Fruit fly (Drosophila melanogaster) whole organism, embryonic: ENCODE results near the gene SCAR.

Source experiments
- CG10431 ChIP-seq: fragments of 200-800 bp; sonication (Bioruptor generic); optimal IDR thresholded peaks from 3 replicates; lab custom pipeline; 2018; ENCODE audit warnings: missing biosample characterization, mild to moderate bottlenecking, missing genetic modification characterization
- CG12299 ChIP-seq: fragments of 200-800 bp; sonication (Bioruptor generic); optimal IDR thresholded peaks from 2 replicates; lab custom pipeline; 2018; ENCODE audit warnings: missing biosample characterization, mild to moderate bottlenecking, missing genetic modification characterization
- CG12769 ChIP-seq: fragments of 200-800 bp; sonication (Bioruptor generic); optimal IDR thresholded peaks from 2 replicates; lab custom pipeline; 2019; ENCODE audit warnings: missing biosample characterization, mild to moderate bottlenecking, missing genetic modification characterization, moderate library complexity
- CG13287 ChIP-seq: fragments of 200-800 bp; sonication (Bioruptor generic); IDR thresholded peaks from 2 replicates; pipeline ENCODE4 v1.3.6; 2022; ENCODE audit warnings: missing biosample characterization, missing genetic modification characterization; ENCODE audit not compliant: partially characterized antibody
- CG15514 ChIP-seq: fragments of 200-800 bp; sonication (Bioruptor generic); optimal IDR thresholded peaks from 3 replicates; lab custom pipeline; 2017; ENCODE audit warnings: missing biosample characterization, missing genetic modification characterization, mild to moderate bottlenecking, moderate library complexity, missing genetic modification reagents
- CG17612 ChIP-seq: fragments of 200-800 bp; sonication (Bioruptor generic); IDR thresholded peaks from 2 replicates; pipeline ENCODE4 v1.3.6; 2022; ENCODE audit warnings: missing biosample characterization, missing genetic modification characterization
- CG17829 ChIP-seq: fragments of 200-800 bp; optimal IDR thresholded peaks from 2 replicates; lab custom pipeline; 2019; ENCODE audit warnings: missing biosample characterization, mild to moderate bottlenecking, missing genetic modification characterization, moderate library complexity
- CG18599 ChIP-seq: fragments of 200-800 bp; sonication (Bioruptor generic); optimal IDR thresholded peaks from 3 replicates; lab custom pipeline; 2017; ENCODE audit warnings: missing biosample characterization, missing genetic modification characterization, mild to moderate bottlenecking, moderate library complexity, missing genetic modification reagents
- CG2875 ChIP-seq: fragments of 200-800 bp; sonication (Bioruptor generic); optimal IDR thresholded peaks from 2 replicates; lab custom pipeline; 2017; ENCODE audit warnings: missing biosample characterization, mild to moderate bottlenecking, missing genetic modification characterization, missing genetic modification reagents
- CG3281 ChIP-seq: fragments of 200-800 bp; sonication (Bioruptor generic); optimal IDR thresholded peaks from 3 replicates; lab custom pipeline; 2017; ENCODE audit warnings: missing biosample characterization, mild to moderate bottlenecking, missing genetic modification characterization
- CG3726 ChIP-seq: fragments of 200-800 bp; sonication (Bioruptor generic); IDR thresholded peaks from 3 replicates; pipeline ENCODE4, ENCODE4 v1.3.6; 2022; ENCODE audit warnings: missing biosample characterization, missing genetic modification characterization
- CG3847 ChIP-seq: fragments of 200-800 bp; sonication (Bioruptor generic); IDR thresholded peaks from 2 replicates; pipeline ENCODE4 v1.3.6; 2022; ENCODE audit warnings: missing biosample characterization, missing genetic modification characterization
- CG4617 ChIP-seq: fragments of 200-800 bp; sonication (Bioruptor generic); optimal IDR thresholded peaks from 3 replicates; lab custom pipeline; 2016; ENCODE audit warnings: missing biosample characterization, missing genetic modification characterization, borderline replicate concordance
- CG7928 ChIP-seq: fragments of 200-800 bp; sonication (Bioruptor generic); optimal IDR thresholded peaks from 2 replicates; lab custom pipeline; 2017; ENCODE audit warnings: missing biosample characterization, mild to moderate bottlenecking, missing genetic modification characterization
- CG8924 ChIP-seq: fragments of 200-800 bp; optimal IDR thresholded peaks from 3 replicates; lab custom pipeline; 2019; ENCODE audit warnings: missing biosample characterization, mild to moderate bottlenecking, missing genetic modification characterization, moderate library complexity
- CkIIα-i1 ChIP-seq: fragments of 200-800 bp; sonication (Bioruptor generic); IDR thresholded peaks from 2 replicates; pipeline ENCODE4 v1.3.6; 2022; ENCODE audit warnings: missing biosample characterization, missing genetic modification characterization
- CoRest ChIP-seq: fragments of 200-800 bp; sonication (Bioruptor generic); optimal IDR thresholded peaks from 3 replicates; lab custom pipeline; 2018; ENCODE audit warnings: missing biosample characterization, mild to moderate bottlenecking, missing genetic modification characterization, moderate library complexity
- Dip2 ChIP-seq: fragments of 200-800 bp; sonication (Bioruptor generic); IDR thresholded peaks from 2 replicates; pipeline ENCODE4 v1.3.6; 2022; ENCODE audit warnings: missing biosample characterization, missing genetic modification characterization
- Doc3 ChIP-seq: fragments of 200-800 bp; sonication (Bioruptor generic); IDR thresholded peaks from 3 replicates; pipeline ENCODE4 v1.3.6; 2022; ENCODE audit warnings: missing biosample characterization, missing genetic modification characterization; ENCODE audit not compliant: partially characterized antibody
- Elba2 ChIP-seq: fragments of 200-800 bp; sonication (Bioruptor generic); optimal IDR thresholded peaks from 3 replicates; lab custom pipeline; 2016; ENCODE audit warnings: missing biosample characterization, missing genetic modification characterization
- Ets65A ChIP-seq: fragments of 200-800 bp; sonication (Bioruptor generic); peaks from one replicate; lab custom pipeline; 2016; ENCODE audit warnings: missing biosample characterization, missing genetic modification characterization
- Fer1 ChIP-seq: fragments of 200-800 bp; sonication (Bioruptor generic); optimal IDR thresholded peaks from 2 replicates; lab custom pipeline; 2017; ENCODE audit warnings: missing biosample characterization, mild to moderate bottlenecking, missing genetic modification characterization
- Hr3 ChIP-seq: fragments of 200-800 bp; sonication (Bioruptor generic); optimal IDR thresholded peaks from 3 replicates; lab custom pipeline; 2016; ENCODE audit warnings: missing biosample characterization, missing genetic modification characterization
- Lhr ChIP-seq: fragments of 200-800 bp; sonication (Bioruptor generic); optimal IDR thresholded peaks from 3 replicates; lab custom pipeline; 2017; ENCODE audit warnings: mild to moderate bottlenecking, missing biosample characterization, missing genetic modification reagents, missing genetic modification characterization
- Trl ChIP-seq, 3 experiments: fragments of >200 bp in 2 of 3; fragments of 200-800 bp in 1 of 3; sonication (Bioruptor generic) in 1 of 3; optimal IDR thresholded peaks; 2 replicates in 1 of 3; 3 replicates in 2 of 3; lab custom pipeline; 2016 to 2017; ENCODE audit warnings: missing biosample characterization in 1 of 3, missing genetic modification characterization in 1 of 3
- ase ChIP-seq: fragments of 200-800 bp; sonication (Bioruptor generic); IDR thresholded peaks from 3 replicates; pipeline ENCODE4 v1.3.6; 2022; ENCODE audit warnings: missing biosample characterization, missing genetic modification characterization
- disco-r ChIP-seq: fragments of 200-800 bp; sonication (Bioruptor generic); optimal IDR thresholded peaks from 2 replicates; lab custom pipeline; 2016; ENCODE audit warnings: missing biosample characterization, missing genetic modification characterization
- exex ChIP-seq: fragments of 200-800 bp; sonication (Bioruptor generic); optimal IDR thresholded peaks from 4 replicates; lab custom pipeline; 2018; ENCODE audit warnings: missing biosample characterization, mild to moderate bottlenecking, missing genetic modification characterization, moderate library complexity
- grau ChIP-seq: fragments of 200-800 bp; optimal IDR thresholded peaks from 3 replicates; lab custom pipeline; 2019; ENCODE audit warnings: missing biosample characterization, mild to moderate bottlenecking, missing genetic modification characterization, moderate library complexity
- ken ChIP-seq: fragments of 200-800 bp; sonication (Bioruptor generic); IDR thresholded peaks from 3 replicates; pipeline ENCODE4 v1.3.6; 2022; ENCODE audit warnings: missing biosample characterization, missing genetic modification characterization
- klu ChIP-seq: fragments of 200-800 bp; sonication (Bioruptor generic); IDR thresholded peaks from 2 replicates; pipeline ENCODE4 v1.3.6; 2022; ENCODE audit warnings: missing biosample characterization, missing genetic modification characterization
- kni ChIP-seq: fragments of 200-800 bp; sonication (Bioruptor generic); optimal IDR thresholded peaks from 3 replicates; lab custom pipeline; 2017; ENCODE audit warnings: mild to moderate bottlenecking, missing biosample characterization, missing genetic modification reagents, missing genetic modification characterization
- maf-S ChIP-seq: fragments of 200-800 bp; sonication (Bioruptor generic); optimal IDR thresholded peaks from 2 replicates; lab custom pipeline; 2016; ENCODE audit warnings: missing biosample characterization, missing genetic modification characterization
- mirr ChIP-seq: fragments of 200-800 bp; sonication (Bioruptor generic); optimal IDR thresholded peaks from 3 replicates; lab custom pipeline; 2018; ENCODE audit warnings: missing biosample characterization, mild to moderate bottlenecking, missing genetic modification characterization
- mld ChIP-seq: fragments of 200-800 bp; sonication (Bioruptor generic); IDR thresholded peaks from 3 replicates; pipeline ENCODE4 v1.3.6; 2022; ENCODE audit warnings: missing biosample characterization, missing genetic modification characterization; ENCODE audit not compliant: partially characterized antibody
- prd ChIP-seq, 3 experiments: fragments of >200 bp in 2 of 3; fragments of 200-800 bp in 1 of 3; sonication (Bioruptor generic) in 1 of 3; optimal IDR thresholded peaks in 2 of 3; IDR thresholded peaks in 1 of 3; 2 replicates in 2 of 3; 3 replicates in 1 of 3; pipeline versions ENCODE4 v1.3.6 to Lab custom; 2017 to 2022; ENCODE audit warnings: missing biosample characterization in 1 of 3, missing genetic modification characterization in 1 of 3
- row ChIP-seq: fragments of 200-800 bp; sonication (Bioruptor generic); IDR thresholded peaks from 3 replicates; pipeline ENCODE4 v1.3.6; 2022; ENCODE audit warnings: missing biosample characterization, missing genetic modification characterization
- slou ChIP-seq: fragments of 200-800 bp; sonication (Bioruptor generic); optimal IDR thresholded peaks from 3 replicates; lab custom pipeline; 2016; ENCODE audit warnings: missing biosample characterization, missing genetic modification characterization
- sna ChIP-seq: fragments of 200-800 bp; sonication (Bioruptor generic); IDR thresholded peaks from 2 replicates; pipeline ENCODE4 v1.3.6; 2022; ENCODE audit warnings: missing biosample characterization, missing genetic modification characterization; ENCODE audit not compliant: partially characterized antibody
- stc ChIP-seq: fragments of 200-800 bp; sonication (Bioruptor generic); IDR thresholded peaks from 2 replicates; pipeline ENCODE4 v1.3.6; 2022; ENCODE audit warnings: missing biosample characterization, missing genetic modification characterization
- wor ChIP-seq: fragments of 200-800 bp; sonication (Bioruptor generic); IDR thresholded peaks from 2 replicates; pipeline ENCODE4 v1.3.6; 2022; ENCODE audit warnings: missing biosample characterization, missing genetic modification characterization

The SCAR gene

dm6 chr2L:10970134-10970533, 6.4 kb upstream of the SCAR start, which contains the start of the genes Tmem214 and YL-1 (continued):
- TF ChIP-seq CG12299 (tag; lab: Kevin White, UChicago) (peak; percentile 8), CkIIα-i1 (GFP tag; lab: Robert Waterston, UW) (no peak), CG2875 (GFP tag; lab: Kevin White, UChicago) (no peak), sna (GFP tag; lab: Robert Waterston, UW) (peak; percentile 57; the same call in 1 of the 2 replicates), Dip2 (GFP tag; lab: Robert Waterston, UW) (no peak), CG7928 (GFP tag; lab: Kevin White, UChicago) (peak; percentile 91), kni (peak; percentile 88), CG15514 (peak; percentile 28), CG8924 (peak; percentile 39), Trl (optimal IDR thresholded peaks at IDR 0.05; lab: Kevin White, UChicago) (no peak), Trl (GFP tag; optimal IDR thresholded peaks at IDR 0.05; lab: Kevin White, UChicago) (no peak), mld (GFP tag; lab: Robert Waterston, UW) (no peak), Lhr (GFP tag; lab: Kevin White, UChicago) (peak; percentile 43), ken (GFP tag; lab: Robert Waterston, UW) (no peak), CoRest (tag; lab: Kevin White, UChicago) (peak; percentile 28), Ets65A (GFP tag; lab: Kevin White, UChicago) (peak; percentile 86), CG17612 (no peak), ase (GFP tag; lab: Robert Waterston, UW) (no peak), CG3726 (no peak), slou (GFP tag; lab: Kevin White, UChicago) (no peak), row (peak; percentile 44; the same call in 2 of the 3 replicates), maf-S (GFP tag; lab: Kevin White, UChicago) (no peak), Doc3 (GFP tag; lab: Robert Waterston, UW) (no peak; the same call in 2 of the 3 replicates), CG3281 (GFP tag; lab: Kevin White, UChicago) (peak; percentile 42), wor (GFP tag; lab: Robert Waterston, UW) (no peak), stc (GFP tag; lab: Robert Waterston, UW) (no peak), klu (GFP tag; lab: Robert Waterston, UW) (no peak), CG10431 (GFP tag; lab: Kevin White, UChicago) (no peak), CG18599 (GFP tag; lab: Kevin White, UChicago) (no peak), exex (tag; lab: Kevin White, UChicago) (no peak), CG12769 (tag; lab: Kevin White, UChicago) (no peak), prd (optimal IDR thresholded peaks at IDR 0.05; lab: Kevin White, UChicago) (no peak), prd (GFP tag; IDR thresholded peaks at IDR 0.05; lab: Robert Waterston, UW) (no peak), mirr (no peak), CG17829 (tag; lab: Kevin White, UChicago) (peak; percentile 45), CG3847 (peak; percentile 59), Hr3 (no peak), CG4617 (GFP tag; lab: Kevin White, UChicago) (peak; percentile 95), grau (tag; lab: Kevin White, UChicago) (peak; percentile 11), Fer1 (GFP tag; lab: Kevin White, UChicago) (peak; percentile 15), disco-r (GFP tag; lab: Kevin White, UChicago) (no peak), Elba2 (GFP tag; lab: Kevin White, UChicago) (peak; percentile 64), CG13287 (GFP tag; lab: Robert Waterston, UW) (peak; percentile 73)
- TF ChIP-seq, all 482 proteins: peak for 80
